Worm (Caenorhabditis elegans): ENCODE measurements around the gene dap-3.

dap-3 gene

DNA sequence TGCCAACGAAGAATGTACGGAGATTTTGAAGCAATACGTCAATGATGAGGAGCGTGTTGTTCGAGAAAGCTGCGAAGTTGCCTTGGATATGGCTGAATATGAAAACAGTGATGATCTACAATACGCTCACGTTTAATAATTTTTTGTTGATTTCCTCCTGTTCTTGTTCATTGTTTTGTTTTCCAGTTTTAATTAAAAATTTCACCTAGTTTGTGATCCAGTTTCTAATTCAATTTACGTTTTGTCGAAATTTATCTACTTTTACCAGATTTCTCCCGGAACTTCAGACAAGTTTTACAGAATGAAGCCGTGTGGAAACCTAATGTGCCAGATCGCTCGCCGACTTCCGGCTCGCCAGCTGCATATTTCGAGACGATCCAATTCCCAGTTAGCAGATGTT is at the start of gene dap-3:
Gene dap-3 (plus strand): TSS at position 301 of the 400 bp plus-strand sequence.
- TF ChIP-seq hlh-8 (tag; optimal IDR thresholded peaks at IDR 0.05) = no peak
- no peak for TF ChIP-seq hlh-6 (tag; optimal IDR thresholded peaks at IDR 0.05)
- no peak for TF ChIP-seq nhr-232 (tag; optimal IDR thresholded peaks at IDR 0.05)
- TF ChIP-seq ceh-30 (tag; optimal IDR thresholded peaks at IDR 0.05) = no peak
- TF ChIP-seq npax-4 (tag; optimal IDR thresholded peaks at IDR 0.05) = no peak
- no peak for TF ChIP-seq C38D4.7 (GFP tag; optimal IDR thresholded peaks at IDR 0.05)
- TF ChIP-seq pha-2 (tag; optimal IDR thresholded peaks at IDR 0.05) = no peak
- no peak for TF ChIP-seq pqm-1 (tag; optimal IDR thresholded peaks at IDR 0.05)
- TF ChIP-seq lin-11 (tag; optimal IDR thresholded peaks at IDR 0.05) = no peak
- TF ChIP-seq pax-1 (tag; optimal IDR thresholded peaks at IDR 0.05) = no peak
- TF ChIP-seq dmd-4 (tag; optimal IDR thresholded peaks at IDR 0.05; ENCODE audit: borderline replicate concordance) = no peak
- no peak for TF ChIP-seq pag-3 (tag; optimal IDR thresholded peaks at IDR 0.05; ENCODE audit: borderline replicate concordance)
- no peak for TF ChIP-seq unc-86 (tag; optimal IDR thresholded peaks at IDR 0.05)
- TF ChIP-seq pat-9 (tag; optimal IDR thresholded peaks at IDR 0.05) = no peak
- TF ChIP-seq ceh-45 (GFP tag; IDR thresholded peaks at IDR 0.05) = no peak
- TF ChIP-seq fkh-10 (GFP tag; optimal IDR thresholded peaks at IDR 0.05) = no peak
- TF ChIP-seq fkh-6 (tag; optimal IDR thresholded peaks at IDR 0.05) = no peak
- no peak for TF ChIP-seq fax-1 (tag; optimal IDR thresholded peaks at IDR 0.05)
- TF ChIP-seq unc-55 (GFP tag; optimal IDR thresholded peaks at IDR 0.05) = no peak

DNA sequence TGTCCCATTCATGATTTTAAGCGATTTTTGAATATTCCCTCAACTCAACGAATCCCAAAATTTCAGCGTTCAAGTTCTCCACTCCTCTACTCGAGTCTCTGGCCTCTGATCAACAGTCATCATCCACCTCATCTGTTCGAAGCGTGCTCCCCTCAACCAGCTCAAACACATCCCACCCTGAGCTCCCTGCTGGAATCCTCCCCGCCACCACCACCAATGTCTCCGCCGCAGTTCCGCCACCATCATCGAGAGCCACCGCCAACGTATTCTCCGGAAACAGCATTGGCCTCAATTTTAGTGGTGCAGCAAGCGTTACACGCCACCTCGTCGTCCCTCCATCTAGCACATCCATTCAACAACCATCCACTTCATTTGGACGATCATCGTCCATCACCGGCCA is 49.3 kb upstream of the dap-3 start:
- TF ChIP-seq dve-1 (tag; optimal IDR thresholded peaks at IDR 0.05) (no peak), ceh-14 (tag; optimal IDR thresholded peaks at IDR 0.05) (no peak), pag-3 (tag; optimal IDR thresholded peaks at IDR 0.05; ENCODE audit: borderline replicate concordance) (no peak), ztf-16 (tag; optimal IDR thresholded peaks at IDR 0.05) (no peak), sox-2 (GFP tag; IDR thresholded peaks at IDR 0.05) (no peak), nfya-1 (tag; optimal IDR thresholded peaks at IDR 0.05) (no peak), pha-2 (tag; optimal IDR thresholded peaks at IDR 0.05) (no peak), zip-5 (tag; optimal IDR thresholded peaks at IDR 0.05) (no peak), ceh-31 (tag; optimal IDR thresholded peaks at IDR 0.05) (no peak), ceh-48 (tag; optimal IDR thresholded peaks at IDR 0.05) (no peak), ttx-3 (tag; optimal IDR thresholded peaks at IDR 0.05) (no peak), C38D4.7 (GFP tag; optimal IDR thresholded peaks at IDR 0.05) (no peak), ets-4 (tag; optimal IDR thresholded peaks at IDR 0.05) (no peak), K09A11.1 (tag; optimal IDR thresholded peaks at IDR 0.05; ENCODE audit: insufficient read depth) (no peak)

DNA sequence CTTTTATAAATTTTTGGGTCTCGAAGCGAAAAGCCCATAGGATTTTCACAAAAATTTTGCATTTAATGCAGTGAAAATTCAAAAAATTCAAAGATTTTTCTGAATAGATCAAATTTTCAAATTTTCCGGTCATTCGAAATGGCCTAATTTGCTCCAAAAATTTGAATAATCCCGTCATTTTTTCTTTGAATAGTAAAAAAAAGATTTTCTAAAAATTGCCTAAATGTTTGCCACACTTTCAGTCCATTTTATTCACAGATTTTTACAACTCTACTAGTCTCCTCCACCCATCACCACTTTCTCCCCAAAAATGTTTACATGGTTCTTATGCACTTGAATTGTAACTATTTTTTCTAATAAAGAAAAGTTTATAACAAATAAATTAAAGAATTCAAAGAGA is 46.9 kb upstream of the dap-3 start:
- TF ChIP-seq zip-5 (tag; optimal IDR thresholded peaks at IDR 0.05) (no peak), ceh-6 (GFP tag; optimal IDR thresholded peaks at IDR 0.05) (no peak), che-1 (tag; optimal IDR thresholded peaks at IDR 0.05) (no peak), F13H6.1 (tag; optimal IDR thresholded peaks at IDR 0.05) (no peak)

DNA sequence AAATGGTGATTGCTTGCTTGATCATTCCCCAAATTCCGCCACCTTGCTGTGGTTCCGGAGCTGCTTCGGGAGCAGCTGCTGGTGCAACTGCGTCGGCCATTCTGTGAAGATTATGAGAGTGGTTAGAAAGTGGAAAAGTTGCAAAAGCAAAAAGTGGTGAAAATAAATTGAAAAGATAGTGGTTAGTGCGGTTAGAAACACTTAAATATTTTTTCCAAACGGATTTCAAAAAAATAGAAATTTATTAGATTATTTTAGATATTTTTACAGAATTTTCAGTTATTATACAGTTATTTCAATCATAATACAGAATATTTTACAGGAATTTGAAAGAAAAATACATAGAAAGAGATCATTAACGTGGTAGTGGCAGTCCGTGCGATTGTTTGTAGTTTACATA is 43.4 kb upstream of the dap-3 start, which contains the start of gene R166.2:
Gene R166.2 (minus strand): TSS at position 101 of the 400 bp plus-strand sequence.
- TF ChIP-seq pag-3 (tag; optimal IDR thresholded peaks at IDR 0.05; ENCODE audit: borderline replicate concordance) (no peak), ets-4 (tag; optimal IDR thresholded peaks at IDR 0.05) (no peak), K02D7.2 (tag; optimal IDR thresholded peaks at IDR 0.05) (no peak), tbx-2 (tag; optimal IDR thresholded peaks at IDR 0.05) (no peak), hlh-13 (GFP tag; optimal IDR thresholded peaks at IDR 0.05) (no peak), ref-2 (tag; optimal IDR thresholded peaks at IDR 0.05) (no peak), tbx-7 (tag; optimal IDR thresholded peaks at IDR 0.05) (no peak), sox-4 (tag; optimal IDR thresholded peaks at IDR 0.05) (no peak), fax-1 (tag; optimal IDR thresholded peaks at IDR 0.05) (no peak), che-1 (tag; optimal IDR thresholded peaks at IDR 0.05) (no peak), ztf-16 (tag; optimal IDR thresholded peaks at IDR 0.05) (no peak)
